Fruit fly (Drosophila melanogaster) whole organism: ENCODE data around the gene Sirt1.

Source experiments
- CG8478 ChIP-seq: fragments of >200 bp; optimal IDR thresholded peaks from 2 replicates; lab custom pipeline; 2018; ENCODE audit warnings: inconsistent platforms
- Dll ChIP-seq: fragments of >200 bp; optimal IDR thresholded peaks from 2 replicates; lab custom pipeline; 2017
- EcR ChIP-seq, 2 experiments: fragments of >200 bp; optimal IDR thresholded peaks; 2 replicates each; lab custom pipeline; 2017; ENCODE audit warnings: missing biosample characterization in 2 of 2, missing genetic modification characterization in 2 of 2, missing genetic modification reagents in 2 of 2
- pan ChIP-seq: fragments of >200 bp; optimal IDR thresholded peaks from 2 replicates; lab custom pipeline; 2017
- psq ChIP-seq: fragments of >200 bp; optimal IDR thresholded peaks from 2 replicates; lab custom pipeline; 2017
- usp ChIP-seq: fragments of >200 bp; optimal IDR thresholded peaks from 2 replicates; lab custom pipeline; 2017; ENCODE audit warnings: missing biosample characterization, missing genetic modification characterization, mixed read lengths

The Sirt1 gene

DNA sequence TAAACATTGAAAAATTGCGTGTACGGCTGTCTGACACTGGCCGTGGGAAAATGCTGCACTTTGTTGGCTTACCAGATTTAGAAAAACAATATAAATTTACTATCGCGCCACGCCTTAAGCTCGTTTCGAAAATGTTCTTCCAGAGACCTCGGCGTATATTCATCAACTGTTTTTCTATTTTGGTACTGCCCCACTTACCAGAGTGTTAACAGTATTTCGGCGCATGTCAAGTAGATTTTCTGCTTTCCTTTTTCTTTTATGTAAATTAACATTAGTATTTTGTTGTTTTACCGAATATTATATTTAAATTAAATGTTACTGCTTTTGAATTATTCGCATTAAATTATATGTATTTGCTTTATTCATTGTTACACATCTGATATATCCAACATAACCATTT is 49.6 kb downstream of the Sirt1 start, which contains the start of gene kek4:
TSS of gene kek4 (minus strand) at position 341 of the 400 bp plus-strand sequence.
- TF ChIP-seq EcR (GFP tag; optimal IDR thresholded peaks at IDR 0.05; lab: Kevin White, UChicago) (no peak), psq (lab: Kevin White, UChicago) (no peak), Dll (lab: Kevin White, UChicago) (no peak), CG8478 (lab: Kevin White, UChicago) (no peak), usp (GFP tag; lab: Kevin White, UChicago) (no peak), pan (lab: Kevin White, UChicago) (no peak)
